Fruit fly (Drosophila melanogaster) whole organism, prepupa: ENCODE results near the gene CG32024.

Experiments used
- Blimp-1 ChIP-seq: fragments of 200-800 bp; sonication (Bioruptor generic); optimal IDR thresholded peaks from 3 replicates; lab custom pipeline; 2017; ENCODE audit warnings: missing biosample characterization, missing genetic modification characterization, mild to moderate bottlenecking, moderate library complexity, missing genetic modification reagents
- CG10631 ChIP-seq: fragments of 200-800 bp; sonication (Bioruptor generic); optimal IDR thresholded peaks from 2 replicates; lab custom pipeline; 2016; ENCODE audit warnings: missing biosample characterization, missing genetic modification characterization
- CG11294 ChIP-seq: fragments of 200-800 bp; sonication (Bioruptor generic); IDR thresholded peaks from 2 replicates; pipeline ENCODE4 v1.3.6; 2022; ENCODE audit warnings: missing biosample characterization, missing genetic modification characterization
- CG11762 ChIP-seq: fragments of 200-800 bp; sonication (Bioruptor generic); optimal IDR thresholded peaks from 3 replicates; lab custom pipeline; 2016; ENCODE audit warnings: missing biosample characterization, missing genetic modification characterization; ENCODE audit not compliant: insufficient read depth
- CG11902 ChIP-seq: fragments of 200-800 bp; sonication (Bioruptor generic); optimal IDR thresholded peaks from 3 replicates; lab custom pipeline; 2016; ENCODE audit warnings: missing biosample characterization, missing genetic modification characterization
- CG15336 ChIP-seq: fragments of 200-800 bp; sonication (Bioruptor generic); IDR thresholded peaks from 2 replicates; pipeline ENCODE4 v1.3.6; 2022; ENCODE audit warnings: missing biosample characterization, missing genetic modification characterization
- CG1621 ChIP-seq: fragments of 200-800 bp; sonication (Bioruptor generic); optimal IDR thresholded peaks from 3 replicates; lab custom pipeline; 2018; ENCODE audit warnings: missing biosample characterization, mild to moderate bottlenecking, missing genetic modification characterization
- CG16779 ChIP-seq: fragments of 200-800 bp; sonication (Bioruptor generic); optimal IDR thresholded peaks from 3 replicates; lab custom pipeline; 2017; ENCODE audit warnings: missing biosample characterization, mild to moderate bottlenecking, missing genetic modification characterization
- CG3032 ChIP-seq: fragments of 200-800 bp; optimal IDR thresholded peaks from 2 replicates; lab custom pipeline; 2019; ENCODE audit warnings: missing biosample characterization, mild to moderate bottlenecking, missing genetic modification characterization, moderate library complexity
- CG31627 ChIP-seq: fragments of 200-800 bp; sonication (Bioruptor generic); optimal IDR thresholded peaks from 3 replicates; lab custom pipeline; 2016; ENCODE audit warnings: missing biosample characterization, missing genetic modification characterization
- CG32006 ChIP-seq: fragments of 200-800 bp; sonication (Bioruptor generic); optimal IDR thresholded peaks from 3 replicates; lab custom pipeline; 2017; ENCODE audit warnings: missing biosample characterization, mild to moderate bottlenecking, missing genetic modification characterization
- CG34406 ChIP-seq: fragments of 200-800 bp; sonication (Bioruptor generic); optimal IDR thresholded peaks from 3 replicates; lab custom pipeline; 2016; ENCODE audit warnings: missing biosample characterization, missing genetic modification characterization
- CG4318 ChIP-seq: fragments of 200-800 bp; sonication (Bioruptor generic); optimal IDR thresholded peaks from 3 replicates; lab custom pipeline; 2017; ENCODE audit warnings: missing biosample characterization, mild to moderate bottlenecking, missing genetic modification characterization
- CG6163 ChIP-seq: fragments of 200-800 bp; sonication (Bioruptor generic); IDR thresholded peaks from 3 replicates; pipeline ENCODE4 v1.3.6; 2022; ENCODE audit warnings: missing biosample characterization, missing genetic modification characterization
- CG6276 ChIP-seq: fragments of 200-800 bp; sonication (Bioruptor generic); optimal IDR thresholded peaks from 2 replicates; lab custom pipeline; 2017; ENCODE audit warnings: missing biosample characterization, mild to moderate bottlenecking, missing genetic modification characterization
- CG6792 ChIP-seq: fragments of 200-800 bp; sonication (Bioruptor generic); optimal IDR thresholded peaks from 3 replicates; lab custom pipeline; 2016; ENCODE audit warnings: missing biosample characterization, missing genetic modification characterization
- CG6854 ChIP-seq: fragments of 200-800 bp; sonication (Bioruptor generic); optimal IDR thresholded peaks from 2 replicates; lab custom pipeline; 2017; ENCODE audit warnings: missing biosample characterization, mild to moderate bottlenecking, missing genetic modification characterization
- CG7368 ChIP-seq: fragments of 200-800 bp; sonication (Bioruptor generic); optimal IDR thresholded peaks from 3 replicates; lab custom pipeline; 2016; ENCODE audit warnings: missing biosample characterization, missing genetic modification characterization
- CG8119 ChIP-seq: fragments of 200-800 bp; sonication (Bioruptor generic); IDR thresholded peaks from 3 replicates; pipeline ENCODE4 v1.3.6; 2022; ENCODE audit warnings: missing biosample characterization, missing genetic modification characterization
- CG8319 ChIP-seq: fragments of 200-800 bp; sonication (Bioruptor generic); optimal IDR thresholded peaks from 3 replicates; lab custom pipeline; 2016; ENCODE audit warnings: missing biosample characterization, missing genetic modification characterization
- CG9139 ChIP-seq: fragments of 200-800 bp; sonication (Bioruptor generic); optimal IDR thresholded peaks from 3 replicates; lab custom pipeline; 2017; ENCODE audit warnings: missing biosample characterization, mild to moderate bottlenecking, missing genetic modification characterization
- Eip75B ChIP-seq: fragments of 200-800 bp; sonication (Bioruptor generic); optimal IDR thresholded peaks from 3 replicates; lab custom pipeline; 2016; ENCODE audit warnings: missing biosample characterization, missing genetic modification characterization
- Eip78C ChIP-seq: fragments of 200-800 bp; sonication (Bioruptor generic); peaks from one replicate; lab custom pipeline; 2016; ENCODE audit warnings: missing biosample characterization, missing genetic modification characterization
- Eip93F ChIP-seq: fragments of 200-800 bp; sonication (Bioruptor generic); optimal IDR thresholded peaks from 2 replicates; lab custom pipeline; 2016; ENCODE audit warnings: missing biosample characterization, mild to moderate bottlenecking, missing genetic modification characterization
- Ets21C ChIP-seq: fragments of 200-800 bp; sonication (Bioruptor generic); optimal IDR thresholded peaks from 3 replicates; lab custom pipeline; 2016; ENCODE audit warnings: missing biosample characterization, missing genetic modification characterization
- Ets96B ChIP-seq: fragments of 200-800 bp; optimal IDR thresholded peaks from 2 replicates; lab custom pipeline; 2019; ENCODE audit warnings: missing biosample characterization, mild to moderate bottlenecking, missing genetic modification characterization, moderate library complexity
- Gug ChIP-seq: fragments of 200-800 bp; sonication (Bioruptor generic); IDR thresholded peaks from 2 replicates; pipeline ENCODE4 v1.3.6; 2022; ENCODE audit warnings: missing biosample characterization, missing genetic modification characterization
- Hr38 ChIP-seq: sonication (Bioruptor generic); optimal IDR thresholded peaks from 2 replicates; lab custom pipeline; 2016; ENCODE audit warnings: missing biosample characterization, missing genetic modification characterization
- Hr39 ChIP-seq: fragments of 200-800 bp; sonication (Bioruptor generic); optimal IDR thresholded peaks from 2 replicates; lab custom pipeline; 2016; ENCODE audit warnings: missing biosample characterization, missing genetic modification characterization
- Hr4 ChIP-seq: fragments of 200-800 bp; sonication (Bioruptor generic); optimal IDR thresholded peaks from 3 replicates; lab custom pipeline; 2016; ENCODE audit warnings: missing biosample characterization, missing genetic modification characterization
- Met ChIP-seq: fragments of 200-800 bp; sonication (Bioruptor generic); optimal IDR thresholded peaks from 3 replicates; lab custom pipeline; 2016; ENCODE audit warnings: missing biosample characterization, missing genetic modification characterization
- OdsH ChIP-seq: fragments of 200-800 bp; sonication (Bioruptor generic); optimal IDR thresholded peaks from 3 replicates; lab custom pipeline; 2016; ENCODE audit warnings: missing biosample characterization, missing genetic modification characterization
- Smox ChIP-seq: fragments of 200-800 bp; sonication (Bioruptor generic); optimal IDR thresholded peaks from 3 replicates; lab custom pipeline; 2016; ENCODE audit warnings: missing biosample characterization, missing genetic modification characterization
- Sox102F ChIP-seq: fragments of 200-800 bp; sonication (Bioruptor generic); optimal IDR thresholded peaks from 2 replicates; lab custom pipeline; 2016; ENCODE audit warnings: missing biosample characterization, mild to moderate bottlenecking, missing genetic modification characterization
- Sox14 ChIP-seq: fragments of 200-800 bp; sonication (Bioruptor generic); optimal IDR thresholded peaks from 3 replicates; lab custom pipeline; 2016; ENCODE audit warnings: missing biosample characterization, missing genetic modification characterization
- Sox15 ChIP-seq: fragments of 200-800 bp; sonication (Bioruptor generic); optimal IDR thresholded peaks from 3 replicates; lab custom pipeline; 2016; ENCODE audit warnings: missing biosample characterization, missing genetic modification characterization
- achi ChIP-seq: fragments of 200-800 bp; sonication (Bioruptor generic); optimal IDR thresholded peaks from 3 replicates; lab custom pipeline; 2016; ENCODE audit warnings: missing biosample characterization, missing genetic modification characterization
- acj6 ChIP-seq: fragments of 200-800 bp; sonication (Bioruptor generic); optimal IDR thresholded peaks from 3 replicates; lab custom pipeline; 2016; ENCODE audit warnings: missing biosample characterization, missing genetic modification characterization
- cyc ChIP-seq: fragments of 200-800 bp; sonication (Bioruptor generic); optimal IDR thresholded peaks from 3 replicates; lab custom pipeline; 2016; ENCODE audit warnings: missing biosample characterization, missing genetic modification characterization
- dac ChIP-seq: fragments of 200-800 bp; sonication (Bioruptor generic); optimal IDR thresholded peaks from 2 replicates; lab custom pipeline; 2017; ENCODE audit warnings: missing biosample characterization, mild to moderate bottlenecking, missing genetic modification characterization
- eg ChIP-seq: fragments of 200-800 bp; sonication (Bioruptor generic); IDR thresholded peaks from 3 replicates; pipeline ENCODE4 v1.3.6; 2022; ENCODE audit warnings: missing biosample characterization, missing genetic modification characterization
- esn ChIP-seq: fragments of 200-800 bp; sonication (Bioruptor generic); optimal IDR thresholded peaks from 2 replicates; lab custom pipeline; 2016; ENCODE audit warnings: missing biosample characterization, mild to moderate bottlenecking, missing genetic modification characterization, moderate library complexity
- fkh ChIP-seq: fragments of 200-800 bp; sonication (Bioruptor generic); optimal IDR thresholded peaks from 3 replicates; lab custom pipeline; 2017; ENCODE audit warnings: missing biosample characterization, mild to moderate bottlenecking, missing genetic modification characterization, moderate library complexity
- lz ChIP-seq: fragments of 200-800 bp; sonication (Bioruptor generic); optimal IDR thresholded peaks from 3 replicates; lab custom pipeline; 2016; ENCODE audit warnings: missing biosample characterization, missing genetic modification characterization
- net ChIP-seq: fragments of 200-800 bp; sonication (Bioruptor generic); optimal IDR thresholded peaks from 3 replicates; lab custom pipeline; 2016; ENCODE audit warnings: missing biosample characterization, missing genetic modification characterization
- pdm3 ChIP-seq: fragments of 200-800 bp; sonication (Bioruptor generic); optimal IDR thresholded peaks from 3 replicates; lab custom pipeline; 2016; ENCODE audit warnings: missing biosample characterization, missing genetic modification characterization
- salr ChIP-seq, 2 experiments: fragments of 200-800 bp; sonication (Bioruptor generic); optimal IDR thresholded peaks; 3 replicates each; lab custom pipeline; 2016 to 2018; ENCODE audit warnings: missing biosample characterization in 2 of 2, missing genetic modification characterization in 2 of 2, mild to moderate bottlenecking in 1 of 2
- spab ChIP-seq: fragments of 200-800 bp; sonication (Bioruptor generic); optimal IDR thresholded peaks from 2 replicates; lab custom pipeline; 2017; ENCODE audit warnings: missing biosample characterization, mild to moderate bottlenecking, missing genetic modification characterization, missing genetic modification reagents
- ss ChIP-seq, 2 experiments: fragments of 200-800 bp; sonication (Bioruptor generic); optimal IDR thresholded peaks; 2 replicates in 1 of 2; 3 replicates in 1 of 2; lab custom pipeline; 2017 to 2018; ENCODE audit warnings: mild to moderate bottlenecking in 2 of 2, missing biosample characterization in 2 of 2, missing genetic modification characterization in 2 of 2, moderate library complexity in 1 of 2
- svp ChIP-seq: fragments of 200-800 bp; sonication (Bioruptor generic); peaks from one replicate; lab custom pipeline; 2016; ENCODE audit warnings: missing biosample characterization, missing genetic modification characterization
- vri ChIP-seq: fragments of 200-800 bp; sonication (Bioruptor generic); optimal IDR thresholded peaks from 3 replicates; lab custom pipeline; 2016; ENCODE audit warnings: missing biosample characterization, mild to moderate bottlenecking, missing genetic modification characterization

The CG32024 gene

DNA sequence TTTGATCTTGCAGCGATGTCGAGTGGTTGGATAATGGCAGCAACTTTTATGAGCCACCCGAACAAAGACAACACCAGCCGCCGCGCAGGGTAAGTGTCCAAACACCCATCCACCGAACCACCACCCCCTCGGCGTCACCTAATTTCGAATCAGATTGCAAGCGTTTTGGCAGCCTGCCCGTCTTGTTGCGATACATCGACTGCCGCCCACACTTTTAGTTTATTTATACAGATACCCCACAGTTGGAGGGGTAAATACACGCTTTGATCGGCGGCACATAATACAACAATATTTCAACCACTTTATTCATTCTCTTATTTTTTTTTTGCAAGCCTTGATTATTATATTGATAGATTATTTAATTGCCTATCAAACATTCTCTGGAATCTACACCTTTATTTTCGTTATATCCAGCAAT lies 44.4 kb upstream of the CG32024 start (continued):
- TF ChIP-seq Smox (peak; percentile 61), CG11762 (GFP tag; lab: Kevin White, UChicago) (no peak), CG16779 (tag; lab: Kevin White, UChicago) (no peak), Hr39 (GFP tag; lab: Kevin White, UChicago) (peak; percentile 62), Gug (GFP tag; lab: Robert Waterston, UW) (no peak)

DNA sequence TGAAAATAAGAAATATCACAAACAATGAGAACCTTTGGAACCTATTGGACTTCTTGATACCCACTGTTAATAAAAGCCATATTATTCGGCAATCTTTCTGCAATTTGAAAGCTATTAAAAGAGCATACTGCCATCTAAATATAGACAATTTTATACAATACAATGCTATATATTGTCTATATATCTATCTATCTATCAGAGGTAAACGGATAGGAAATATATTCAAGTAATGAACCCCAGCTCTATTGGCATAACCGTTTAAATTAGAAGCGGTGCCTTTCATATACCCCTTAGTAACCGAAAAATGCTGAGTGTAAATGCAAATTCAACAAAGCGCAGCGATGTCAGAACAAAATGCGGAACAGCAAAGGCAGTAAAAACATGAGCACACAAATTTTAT lies 43.6 kb upstream of the CG32024 start:
- TF ChIP-seq CG4318 (GFP tag; lab: Kevin White, UChicago) (no peak), vri (GFP tag; lab: Kevin White, UChicago) (no peak), lz (GFP tag; lab: Kevin White, UChicago) (peak; percentile 39), CG6163 (GFP tag; lab: Robert Waterston, UW) (no peak), achi (GFP tag; lab: Kevin White, UChicago) (no peak), CG6792 (GFP tag; lab: Kevin White, UChicago) (no peak), pdm3 (GFP tag; lab: Kevin White, UChicago) (peak; percentile 32), CG8319 (no peak), dac (GFP tag; lab: Kevin White, UChicago) (no peak), salr (GFP tag; optimal IDR thresholded peaks at IDR 0.05; lab: Kevin White, UChicago) (no peak), Hr4 (GFP tag; lab: Kevin White, UChicago) (no peak), Sox14 (GFP tag; lab: Kevin White, UChicago) (peak; percentile 27), CG10631 (no peak), ss (GFP tag; optimal IDR thresholded peaks at IDR 0.05; lab: Kevin White, UChicago) (no peak), Sox15 (peak; percentile 29), fkh (GFP tag; lab: Kevin White, UChicago) (no peak), CG9139 (GFP tag; lab: Kevin White, UChicago) (no peak), esn (GFP tag; lab: Kevin White, UChicago) (peak; percentile 62), CG11294 (no peak), Eip78C (GFP tag; lab: Kevin White, UChicago) (peak; percentile 69), Hr38 (GFP tag; lab: Kevin White, UChicago) (no peak), Smox (peak; percentile 69), Gug (GFP tag; lab: Robert Waterston, UW) (no peak), svp (GFP tag; lab: Kevin White, UChicago) (peak; percentile 91), Hr39 (GFP tag; lab: Kevin White, UChicago) (peak; percentile 73), CG11902 (GFP tag; lab: Kevin White, UChicago) (peak; percentile 34), CG32006 (GFP tag; lab: Kevin White, UChicago) (no peak), CG6276 (GFP tag; lab: Kevin White, UChicago) (no peak), OdsH (GFP tag; lab: Kevin White, UChicago) (peak; percentile 27), CG7368 (GFP tag; lab: Kevin White, UChicago) (no peak), cyc (GFP tag; lab: Kevin White, UChicago) (peak; percentile 69), CG15336 (GFP tag; lab: Robert Waterston, UW) (no peak), CG3032 (tag; lab: Kevin White, UChicago) (no peak), eg (GFP tag; lab: Robert Waterston, UW) (no peak), CG34406 (GFP tag; lab: Kevin White, UChicago) (peak; percentile 48), Ets96B (no peak), spab (GFP tag; lab: Kevin White, UChicago) (no peak), CG31627 (GFP tag; lab: Kevin White, UChicago) (peak; percentile 80), Met (peak; percentile 77), CG11762 (GFP tag; lab: Kevin White, UChicago) (no peak), Blimp-1 (GFP tag; lab: Kevin White, UChicago) (no peak), CG6854 (no peak), Eip75B (no peak), Sox102F (GFP tag; lab: Kevin White, UChicago) (peak; percentile 71), net (GFP tag; lab: Kevin White, UChicago) (no peak), CG1621 (tag; lab: Kevin White, UChicago) (no peak), Ets21C (GFP tag; lab: Kevin White, UChicago) (peak; percentile 50), CG8119 (no peak), acj6 (peak; percentile 32), Eip93F (no peak)
